Worm (Caenorhabditis elegans) whole organism, L4 larva: ENCODE data around the gene T05A8.1.

ENCODE experiments used
- F10B5.3 ChIP-seq: sonication (generic microtip); optimal IDR thresholded peaks from 2 replicates; lab custom pipeline; 2016; ENCODE audit warnings: mild to moderate bottlenecking, missing genetic modification characterization, missing compliant biosample characterization
- F44E2.7 ChIP-seq: fragments of 200-800 bp; sonication (Bioruptor generic); IDR thresholded peaks from 2 replicates; pipeline ENCODE4 v2.1.2; 2022; ENCODE audit warnings: missing genetic modification characterization, missing compliant biosample characterization
- F49E8.2 ChIP-seq: sonication (generic microtip); optimal IDR thresholded peaks from 2 replicates; lab custom pipeline; 2016; ENCODE audit warnings: missing compliant biosample characterization, mild to moderate bottlenecking, missing genetic modification characterization, borderline replicate concordance
- R02D3.7 ChIP-seq: fragments of 150-350 bp; sonication (generic microtip); optimal IDR thresholded peaks from 3 replicates; lab custom pipeline; 2014; ENCODE audit warnings: missing biosample characterization, missing genetic modification characterization
- T20F7.1 ChIP-seq: fragments of 200-800 bp; sonication (Bioruptor generic); optimal IDR thresholded peaks from 2 replicates; lab custom pipeline; 2018; ENCODE audit warnings: mild to moderate bottlenecking, missing genetic modification characterization, missing compliant biosample characterization
- Y5F2A.4 ChIP-seq: fragments of 200-800 bp; sonication (Bioruptor generic); optimal IDR thresholded peaks from 2 replicates; lab custom pipeline; 2018; ENCODE audit warnings: mild to moderate bottlenecking, missing genetic modification characterization, missing compliant biosample characterization
- Y75B8A.6 ChIP-seq: fragments of 200-800 bp; sonication (Bioruptor generic); IDR thresholded peaks from 2 replicates; pipeline ENCODE4 v1.3.6; 2022; ENCODE audit warnings: missing genetic modification reagents, missing genetic modification characterization, missing compliant biosample characterization
- ZK337.2 ChIP-seq: fragments of 200-800 bp; sonication (Bioruptor generic); IDR thresholded peaks from 2 replicates; pipeline ENCODE4 v1.3.6; 2022; ENCODE audit warnings: missing genetic modification reagents, missing genetic modification characterization, missing compliant biosample characterization
- ZK546.5 ChIP-seq, 2 experiments: sonication (generic microtip); optimal IDR thresholded peaks; 2 replicates each; lab custom pipeline; 2017; ENCODE audit warnings: missing biosample characterization in 2 of 2, missing genetic modification characterization in 2 of 2
- aha-1 ChIP-seq: fragments of 150-350 bp; peaks from one replicate; lab custom pipeline; 2014; ENCODE audit warnings: missing biosample characterization, missing genetic modification characterization
- aly-2 ChIP-seq: sonication (generic microtip); optimal IDR thresholded peaks from 2 replicates; lab custom pipeline; 2018; ENCODE audit warnings: missing biosample characterization, missing genetic modification characterization
- ama-1 ChIP-seq: fragments of 150-350 bp; optimal IDR thresholded peaks from 2 replicates; lab custom pipeline; 2014; ENCODE audit warnings: inconsistent platforms, mixed read lengths
- attf-4 ChIP-seq: sonication (generic microtip); optimal IDR thresholded peaks from 3 replicates; lab custom pipeline; 2017; ENCODE audit warnings: missing biosample characterization, missing genetic modification characterization
- ceh-20 ChIP-seq: fragments of 200-800 bp; sonication (Bioruptor generic); IDR thresholded peaks from 2 replicates; pipeline ENCODE4 v1.3.6; 2022; ENCODE audit warnings: missing genetic modification reagents, missing genetic modification characterization, missing compliant biosample characterization
- ceh-28 ChIP-seq: fragments of 150-350 bp; optimal IDR thresholded peaks from 2 replicates; lab custom pipeline; 2014; ENCODE audit warnings: missing biosample characterization, missing genetic modification reagents, missing genetic modification characterization
- ceh-32 ChIP-seq: sonication (generic microtip); optimal IDR thresholded peaks from 2 replicates; lab custom pipeline; 2016; ENCODE audit warnings: mild to moderate bottlenecking, missing genetic modification characterization, missing compliant biosample characterization; ENCODE audit not compliant: poor library complexity
- ceh-62 ChIP-seq: sonication (generic microtip); optimal IDR thresholded peaks from 2 replicates; lab custom pipeline; 2017; ENCODE audit warnings: missing biosample characterization, missing genetic modification characterization
- ceh-82 ChIP-seq: sonication (generic microtip); optimal IDR thresholded peaks from 2 replicates; lab custom pipeline; 2017; ENCODE audit warnings: missing biosample characterization, missing genetic modification characterization
- cey-2 ChIP-seq: sonication (generic microtip); optimal IDR thresholded peaks from 3 replicates; lab custom pipeline; 2017; ENCODE audit warnings: missing genetic modification characterization, mild to moderate bottlenecking, missing compliant biosample characterization, antibody characterized with exemption, borderline replicate concordance; ENCODE audit not compliant: insufficient read depth
- daf-12 ChIP-seq: fragments of 150-350 bp; optimal IDR thresholded peaks from 2 replicates; lab custom pipeline; 2014; ENCODE audit warnings: missing biosample characterization, missing genetic modification reagents, missing genetic modification characterization
- daf-8 ChIP-seq: fragments of 200-800 bp; sonication (Bioruptor generic); IDR thresholded peaks from 2 replicates; pipeline ENCODE4 v1.3.6; 2022; ENCODE audit warnings: missing genetic modification characterization, missing compliant biosample characterization
- dmd-6 ChIP-seq: fragments of 200-800 bp; sonication (Bioruptor generic); IDR thresholded peaks from 2 replicates; pipeline ENCODE4 v1.3.6; 2022; ENCODE audit warnings: missing genetic modification reagents, missing genetic modification characterization, missing compliant biosample characterization
- dpl-1 ChIP-seq: fragments of 150-350 bp; optimal IDR thresholded peaks from 2 replicates; lab custom pipeline; 2014; ENCODE audit warnings: missing biosample characterization, missing genetic modification reagents, missing genetic modification characterization
- duxl-1 ChIP-seq: sonication (generic microtip); optimal IDR thresholded peaks from 2 replicates; lab custom pipeline; 2016; ENCODE audit warnings: mild to moderate bottlenecking, missing genetic modification characterization, moderate library complexity, missing compliant biosample characterization; ENCODE audit not compliant: poor library complexity
- fkh-10 ChIP-seq: fragments of 150-350 bp; optimal IDR thresholded peaks from 2 replicates; lab custom pipeline; 2014; ENCODE audit warnings: missing biosample characterization, missing genetic modification reagents, missing genetic modification characterization
- gei-8 ChIP-seq: fragments of 200-800 bp; sonication (Bioruptor generic); optimal IDR thresholded peaks from 2 replicates; lab custom pipeline; 2018; ENCODE audit warnings: mild to moderate bottlenecking, missing genetic modification characterization, missing compliant biosample characterization
- hif-1 ChIP-seq, 2 experiments: sonication (generic microtip); optimal IDR thresholded peaks; 2 replicates each; lab custom pipeline; 2016 to 2017; ENCODE audit warnings: missing compliant biosample characterization in 2 of 2, missing genetic modification characterization in 2 of 2, missing genetic modification reagents in 2 of 2, missing genotype in 2 of 2, mild to moderate bottlenecking in 1 of 2
- hlh-30 ChIP-seq: sonication (generic microtip); optimal IDR thresholded peaks from 2 replicates; lab custom pipeline; 2017; ENCODE audit warnings: antibody characterized with exemption, mild to moderate bottlenecking, missing genetic modification characterization, missing compliant biosample characterization; ENCODE audit not compliant: insufficient read depth
- lin-1 ChIP-seq: fragments of 200-800 bp; sonication (Bioruptor generic); IDR thresholded peaks from 2 replicates; pipeline ENCODE4 v1.3.6; 2022; ENCODE audit warnings: missing genetic modification reagents, missing genetic modification characterization, missing compliant biosample characterization
- lin-15B ChIP-seq: fragments of 150-350 bp; sonication (generic microtip); optimal IDR thresholded peaks from 3 replicates; lab custom pipeline; 2014; ENCODE audit warnings: missing biosample characterization, missing genetic modification characterization
- lin-29 ChIP-seq: fragments of 200-800 bp; sonication (Bioruptor generic); IDR thresholded peaks from 2 replicates; pipeline ENCODE4 v1.3.6; 2022; ENCODE audit warnings: missing genetic modification reagents, missing genetic modification characterization, missing compliant biosample characterization
- lin-38 ChIP-seq: fragments of 200-800 bp; sonication (Bioruptor generic); IDR thresholded peaks from 2 replicates; pipeline ENCODE4 v1.3.6; 2022; ENCODE audit warnings: missing genetic modification reagents, missing genetic modification characterization, missing compliant biosample characterization
- lir-3 ChIP-seq: sonication (generic microtip); optimal IDR thresholded peaks from 2 replicates; lab custom pipeline; 2016; ENCODE audit warnings: mild to moderate bottlenecking, missing genetic modification characterization, missing compliant biosample characterization
- lsy-2 ChIP-seq, 2 experiments: fragments of 150-350 bp in 1 of 2; sonication (generic microtip) in 1 of 2; optimal IDR thresholded peaks; 2 replicates each; lab custom pipeline; 2014 to 2017; ENCODE audit warnings: missing biosample characterization in 2 of 2, missing genetic modification characterization in 2 of 2
- mdt-29 ChIP-seq: fragments of 200-800 bp; sonication (Bioruptor generic); IDR thresholded peaks from 2 replicates; pipeline ENCODE4 v1.3.6; 2022; ENCODE audit warnings: missing genetic modification reagents, missing genetic modification characterization, missing compliant biosample characterization
- mxl-2 ChIP-seq: fragments of 200-800 bp; sonication (Bioruptor generic); conservative IDR thresholded peaks from 2 replicates; pipeline ENCODE4 v1.3.6; 2022; ENCODE audit warnings: missing genetic modification reagents, missing genetic modification characterization, missing compliant biosample characterization
- mxl-3 ChIP-seq: fragments of 200-800 bp; sonication (Bioruptor generic); optimal IDR thresholded peaks from 2 replicates; lab custom pipeline; 2018; ENCODE audit warnings: mild to moderate bottlenecking, missing genetic modification characterization, missing compliant biosample characterization
- nhr-11 ChIP-seq: fragments of 150-350 bp; optimal IDR thresholded peaks from 2 replicates; lab custom pipeline; 2014; ENCODE audit warnings: missing biosample characterization, missing genetic modification characterization
- nhr-237 ChIP-seq: sonication (generic microtip); optimal IDR thresholded peaks from 2 replicates; lab custom pipeline; 2017; ENCODE audit warnings: missing biosample characterization, missing genetic modification characterization
- nhr-41 ChIP-seq: fragments of 200-800 bp; sonication (Bioruptor generic); IDR thresholded peaks from 2 replicates; pipeline ENCODE4 v1.3.6; 2022; ENCODE audit warnings: missing genetic modification reagents, missing genetic modification characterization, missing compliant biosample characterization
- nhr-42 ChIP-seq: fragments of 200-800 bp; sonication (Bioruptor generic); IDR thresholded peaks from 2 replicates; pipeline ENCODE4 v1.3.6; 2022; ENCODE audit warnings: missing genetic modification characterization, missing compliant biosample characterization
- nhr-76 ChIP-seq: fragments of 150-350 bp; optimal IDR thresholded peaks from 2 replicates; lab custom pipeline; 2014; ENCODE audit warnings: missing biosample characterization, missing genetic modification characterization
- pha-4 ChIP-seq, 2 experiments: fragments of 150-350 bp in 1 of 2; fragments of 200-800 bp in 1 of 2; sonication (Bioruptor generic) in 1 of 2; IDR thresholded peaks in 1 of 2; optimal IDR thresholded peaks in 1 of 2; 2 replicates each; pipeline versions ENCODE4 v1.3.6 to Lab custom; 2014 to 2022; ENCODE audit warnings: missing genetic modification characterization in 2 of 2, missing genetic modification reagents in 2 of 2, missing biosample characterization in 1 of 2, missing compliant biosample characterization in 1 of 2
- php-3 ChIP-seq: fragments of 200-800 bp; sonication (Bioruptor generic); IDR thresholded peaks from 2 replicates; pipeline ENCODE4 v1.3.6; 2022; ENCODE audit warnings: missing genetic modification reagents, missing genetic modification characterization, missing compliant biosample characterization
- saeg-2 ChIP-seq: fragments of 200-800 bp; sonication (Bioruptor generic); IDR thresholded peaks from 2 replicates; pipeline ENCODE4 v1.3.6; 2022; ENCODE audit warnings: missing genetic modification reagents, missing genetic modification characterization, missing compliant biosample characterization
- skn-1 ChIP-seq: fragments of 150-350 bp; optimal IDR thresholded peaks from 2 replicates; lab custom pipeline; 2014; ENCODE audit warnings: missing biosample characterization, missing genetic modification characterization
- spr-3 ChIP-seq: fragments of 200-800 bp; sonication (Bioruptor generic); optimal IDR thresholded peaks from 2 replicates; lab custom pipeline; 2018; ENCODE audit warnings: mild to moderate bottlenecking, missing genetic modification characterization, missing compliant biosample characterization
- tag-97 ChIP-seq: fragments of 200-800 bp; sonication (Bioruptor generic); IDR thresholded peaks from 2 replicates; pipeline ENCODE4 v1.3.6; 2022; ENCODE audit warnings: missing genetic modification characterization, missing compliant biosample characterization
- unc-130 ChIP-seq: sonication (generic microtip); optimal IDR thresholded peaks from 2 replicates; lab custom pipeline; 2016; ENCODE audit warnings: missing genetic modification reagents, missing genetic modification characterization, missing compliant biosample characterization
- unc-39 ChIP-seq: sonication (generic microtip); optimal IDR thresholded peaks from 2 replicates; lab custom pipeline; 2017; ENCODE audit warnings: missing biosample characterization, missing genetic modification characterization
- zag-1 ChIP-seq: fragments of 150-350 bp; optimal IDR thresholded peaks from 2 replicates; lab custom pipeline; 2014; ENCODE audit warnings: missing biosample characterization, missing genetic modification characterization
- zip-11 ChIP-seq: fragments of 200-800 bp; sonication (Bioruptor generic); IDR thresholded peaks from 2 replicates; pipeline ENCODE4 v1.3.6; 2022; ENCODE audit warnings: missing genetic modification characterization, missing compliant biosample characterization

The T05A8.1 gene

DNA sequence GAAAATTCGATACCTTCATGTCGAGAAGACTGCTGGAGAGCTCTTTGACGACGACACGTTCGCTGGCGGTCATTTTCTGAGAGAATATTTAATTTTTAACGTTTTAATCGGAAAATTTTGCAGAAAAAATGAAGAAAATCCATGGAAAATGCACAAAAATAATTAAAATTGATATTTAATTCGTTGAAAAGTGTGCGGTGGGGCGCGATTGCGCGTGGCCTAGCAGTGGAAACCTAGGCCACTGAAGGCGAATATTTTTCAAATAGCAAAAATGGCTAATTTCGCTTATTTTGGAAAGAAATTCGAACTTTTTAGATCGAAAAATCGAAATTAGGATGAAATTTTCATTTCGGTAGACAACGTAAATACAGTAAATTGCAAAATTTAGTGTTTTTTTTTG is 42.7 kb upstream of the T05A8.1 start, which contains the start of gene F29A7.6 (continued):
- no peak for TF ChIP-seq fkh-10 (GFP tag; lab: Kevin White, UChicago)
- peak; percentile 69 for TF ChIP-seq unc-130
- no peak for TF ChIP-seq R02D3.7
- TF ChIP-seq lin-29 (GFP tag; lab: Robert Waterston, UW) = no peak
- peak; percentile 56 for TF ChIP-seq dpl-1 (GFP tag; lab: Kevin White, UChicago)
- TF ChIP-seq lin-15B (tag; lab: Kevin White, UChicago) = no peak
- TF ChIP-seq ceh-20 (GFP tag; lab: Robert Waterston, UW) = no peak
- TF ChIP-seq php-3 (GFP tag; lab: Robert Waterston, UW) = no peak
- no peak for TF ChIP-seq lin-1
- peak; percentile 10 for TF ChIP-seq F49E8.2 (tag; lab: Kevin White, UChicago)
- peak; percentile 67; the same call in 1 of the 2 replicates for TF ChIP-seq ZK337.2 (GFP tag; lab: Robert Waterston, UW)
- no peak for TF ChIP-seq F10B5.3 (tag; lab: Kevin White, UChicago)
- no peak for TF ChIP-seq cey-2 (tag; lab: Kevin White, UChicago)
- no peak for TF ChIP-seq aha-1 (tag; lab: Kevin White, UChicago)
- TF ChIP-seq Y75B8A.6 = no peak
- TF ChIP-seq mdt-29 (GFP tag; lab: Robert Waterston, UW) = no peak
- no peak for TF ChIP-seq aly-2 (tag; lab: Kevin White, UChicago)
- TF ChIP-seq ama-1 (lab: Kevin White, UChicago) = no peak
- TF ChIP-seq T20F7.1 (GFP tag; lab: Kevin White, UChicago) = no peak
- TF ChIP-seq lin-38 = peak; percentile 98
- TF ChIP-seq nhr-42 = no peak
- peak; percentile 10 for TF ChIP-seq nhr-11 (tag; lab: Kevin White, UChicago)
- TF ChIP-seq F44E2.7 (GFP tag; lab: Robert Waterston, UW) = no peak
- no peak for TF ChIP-seq lir-3 (tag; lab: Kevin White, UChicago)
- TF ChIP-seq Y5F2A.4 (GFP tag; lab: Kevin White, UChicago) = no peak
- TF ChIP-seq daf-8 (GFP tag; lab: Robert Waterston, UW) = no peak
- TF ChIP-seq duxl-1 (tag; lab: Kevin White, UChicago) = no peak
- no peak for TF ChIP-seq zip-11 (GFP tag; lab: Robert Waterston, UW)
- TF ChIP-seq nhr-76 (tag; lab: Kevin White, UChicago) = no peak
- no peak for TF ChIP-seq ceh-62 (tag; lab: Kevin White, UChicago)
- peak in 1 of 2 experiments; percentile 80 for TF ChIP-seq hif-1 (tag; optimal IDR thresholded peaks at IDR 0.05; lab: Kevin White, UChicago)
- TF ChIP-seq unc-39 (tag; lab: Kevin White, UChicago) = no peak
- no peak for TF ChIP-seq ceh-28 (tag; lab: Kevin White, UChicago)
- no peak for TF ChIP-seq ZK546.5 (tag; optimal IDR thresholded peaks at IDR 0.05; lab: Kevin White, UChicago)
- TF ChIP-seq mxl-3 = no peak
- no peak for TF ChIP-seq daf-12 (tag; lab: Kevin White, UChicago)
- TF ChIP-seq ceh-82 (tag; lab: Kevin White, UChicago) = no peak
- TF ChIP-seq saeg-2 (GFP tag; lab: Robert Waterston, UW) = no peak
- TF ChIP-seq zag-1 (tag; lab: Kevin White, UChicago) = no peak
- no peak for TF ChIP-seq ceh-32 (tag; lab: Kevin White, UChicago)
- TF ChIP-seq mxl-2 (GFP tag; lab: Robert Waterston, UW) = no peak
- TF ChIP-seq lsy-2 (tag; optimal IDR thresholded peaks at IDR 0.05; lab: Kevin White, UChicago) = no peak
- TF ChIP-seq spr-3 (GFP tag; lab: Kevin White, UChicago) = no peak
- no peak for TF ChIP-seq tag-97 (GFP tag; lab: Robert Waterston, UW)
- TF ChIP-seq nhr-41 (GFP tag; lab: Robert Waterston, UW) = no peak
- no peak for TF ChIP-seq skn-1 (tag; lab: Kevin White, UChicago)
- no peak for TF ChIP-seq hlh-30 (tag; lab: Kevin White, UChicago)
- TF ChIP-seq attf-4 (tag; lab: Kevin White, UChicago) = no peak
- TF ChIP-seq nhr-237 (tag; lab: Kevin White, UChicago) = no peak
- no peak for TF ChIP-seq gei-8 (GFP tag; lab: Kevin White, UChicago)
- TF ChIP-seq pha-4 (GFP tag; IDR thresholded peaks at IDR 0.05; lab: Robert Waterston, UW) = no peak
- no peak for TF ChIP-seq pha-4 (tag; optimal IDR thresholded peaks at IDR 0.05; lab: Kevin White, UChicago)
- TF ChIP-seq dmd-6 = peak; percentile 50; the same call in 1 of the 2 replicates
